Fruit fly (Drosophila melanogaster) ovary, adult (tissue): ENCODE data around the gene CG5254.

ENCODE experiments used
- CG17801 ChIP-seq: fragments of 200-800 bp; optimal IDR thresholded peaks from 2 replicates; lab custom pipeline; 2019; ENCODE audit warnings: missing biosample characterization, mild to moderate bottlenecking, missing genetic modification characterization, moderate library complexity; ENCODE audit not compliant: partially characterized antibody

Gene CG5254

DNA sequence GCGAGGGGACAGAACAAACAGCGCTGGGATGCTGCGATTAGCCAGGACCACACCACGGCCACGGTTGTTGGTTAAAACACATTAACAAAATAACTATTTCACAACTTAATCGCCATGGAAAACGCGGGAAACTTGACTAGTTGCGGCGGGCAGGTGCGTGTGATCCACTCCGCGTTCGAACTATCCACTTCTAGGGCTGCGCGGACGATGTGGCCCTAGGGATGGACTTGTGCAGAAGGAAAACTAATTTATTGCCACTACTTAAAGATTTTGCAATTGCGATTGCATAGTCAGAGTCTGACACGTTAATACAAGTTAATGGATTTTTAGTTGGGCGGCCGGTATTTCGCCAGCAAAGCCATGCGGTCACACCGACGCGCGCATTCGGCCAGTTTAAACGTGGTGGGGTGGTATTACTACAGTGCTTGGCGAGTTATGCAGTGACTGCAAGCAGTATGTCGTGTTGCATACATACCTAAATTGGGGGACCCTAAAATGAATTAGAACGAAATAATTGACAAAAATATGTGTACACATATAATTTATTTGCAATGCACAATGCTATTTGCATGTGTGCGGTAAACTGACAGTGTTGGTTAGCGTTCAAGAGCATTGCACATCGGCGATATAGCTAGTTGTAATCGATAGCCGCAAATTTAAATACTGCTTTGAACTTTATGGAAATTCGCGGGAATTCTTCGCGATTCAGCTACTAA, 51.2 kb downstream of the CG5254 start, which contains the start of gene Rbf:
TSS of gene Rbf (minus strand) at position 323 of the 716 bp plus-strand sequence.
- no peak for TF ChIP-seq CG17801 (GFP tag; lab: Kevin White, UChicago)

DNA sequence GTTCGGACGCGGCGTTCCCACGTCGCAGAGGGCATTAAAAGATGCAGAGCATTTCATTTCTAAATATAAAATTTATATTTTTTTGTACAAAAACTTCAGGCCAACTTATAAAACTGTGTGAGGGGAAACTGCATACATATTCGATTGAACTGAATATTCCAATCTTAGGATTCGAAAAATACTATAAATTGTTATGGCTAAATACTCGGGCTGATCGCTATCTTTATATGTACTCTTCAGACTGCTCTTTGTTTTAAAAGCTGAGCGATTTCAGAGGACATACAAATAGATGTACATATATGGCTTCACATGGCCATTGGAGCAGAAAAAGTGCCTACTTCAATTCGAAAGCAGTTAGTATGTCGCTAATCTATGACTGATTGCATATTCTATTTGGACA, 53.2 kb downstream of the CG5254 start, which contains the start of gene CG13359:
TSS of gene CG13359 (minus strand) at position 101 of the 400 bp plus-strand sequence.
- TF ChIP-seq CG17801 (GFP tag; lab: Kevin White, UChicago) = no peak

DNA sequence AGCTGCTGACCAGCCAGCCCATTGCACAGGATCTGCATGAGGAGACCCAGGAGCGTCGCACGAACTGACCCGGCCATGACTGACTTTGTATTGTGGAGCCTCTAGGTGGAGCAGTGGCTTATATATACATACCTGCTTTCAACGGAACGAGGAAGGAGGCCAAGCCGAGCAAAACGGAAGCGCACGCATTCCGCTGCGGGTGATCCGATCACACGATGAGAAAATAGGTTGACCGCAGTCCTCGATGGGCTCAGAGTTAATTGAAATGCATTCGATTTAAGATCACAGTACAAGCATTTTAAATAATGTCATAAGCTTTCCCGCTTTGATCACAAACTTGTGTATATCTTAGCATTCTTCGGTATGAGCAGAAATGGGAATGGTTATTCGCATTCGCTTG, 54.7 kb downstream of the CG5254 start, which contains the start of gene CG13358:
TSS of gene CG13358 (minus strand) at position 101 of the 400 bp plus-strand sequence.
- TF ChIP-seq CG17801 (GFP tag; lab: Kevin White, UChicago) = no peak

DNA sequence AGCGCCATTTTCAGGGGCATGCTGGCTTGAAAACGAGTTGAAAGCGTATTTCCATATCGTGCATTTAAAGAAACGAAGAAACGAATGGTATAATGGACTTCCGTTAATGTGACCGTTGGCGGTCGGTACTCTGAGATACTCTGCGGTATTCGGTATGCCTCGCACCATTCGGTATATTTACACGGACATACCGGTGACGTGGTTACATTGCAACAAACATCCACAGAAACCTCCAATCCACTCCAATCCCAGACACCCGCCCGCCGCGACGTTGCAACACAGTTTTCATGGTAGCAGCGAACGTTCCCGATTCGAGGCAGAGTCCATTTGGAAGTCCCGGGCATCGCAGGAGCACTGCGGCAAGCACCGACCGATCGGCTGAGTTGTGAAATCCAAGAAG, 55.8 kb downstream of the CG5254 start, which contains the start of gene Sec22:
TSS of gene Sec22 (plus strand) at position 170 of the 400 bp plus-strand sequence.
- peak; percentile 33 for TF ChIP-seq CG17801 (GFP tag; lab: Kevin White, UChicago)
